Fruit fly (Drosophila melanogaster) whole organism, wandering third instar larva: ENCODE results near the gene CREG.

ENCODE experiments used
- Abd-B ChIP-seq: fragments of >200 bp; optimal IDR thresholded peaks from 2 replicates; lab custom pipeline; 2017; ENCODE audit warnings: missing biosample characterization, missing genetic modification characterization
- CrebA ChIP-seq: fragments of 200-800 bp; sonication (Bioruptor generic); optimal IDR thresholded peaks from 2 replicates; lab custom pipeline; 2016; ENCODE audit warnings: missing biosample characterization, mild to moderate bottlenecking, missing genetic modification characterization, borderline replicate concordance
- Dif ChIP-seq: fragments of 200-275, 200-300 bp; sonication (Bioruptor generic); optimal IDR thresholded peaks from 2 replicates; lab custom pipeline; 2018; ENCODE audit warnings: missing biosample characterization, missing genetic modification characterization; ENCODE audit not compliant: partially characterized antibody
- GATAd ChIP-seq: sonication (Bioruptor generic); optimal IDR thresholded peaks from 2 replicates; lab custom pipeline; 2016; ENCODE audit warnings: missing biosample characterization, missing genetic modification characterization
- HLH106 ChIP-seq: fragments of 200-800 bp; optimal IDR thresholded peaks from 3 replicates; lab custom pipeline; 2019; ENCODE audit warnings: missing biosample characterization, mild to moderate bottlenecking, missing genetic modification characterization, moderate library complexity
- Hnf4 ChIP-seq: fragments of 200-800 bp; sonication (Bioruptor generic); optimal IDR thresholded peaks from 2 replicates; lab custom pipeline; 2016; ENCODE audit warnings: missing biosample characterization, mild to moderate bottlenecking, missing genetic modification characterization
- Hr78 ChIP-seq: fragments of >200 bp; optimal IDR thresholded peaks from 2 replicates; lab custom pipeline; 2017; ENCODE audit warnings: missing biosample characterization, missing genetic modification characterization
- Hr83 ChIP-seq: fragments of 200-300 bp; sonication (Bioruptor generic); optimal IDR thresholded peaks from 2 replicates; lab custom pipeline; 2016; ENCODE audit warnings: missing biosample characterization, mild to moderate bottlenecking, missing genetic modification characterization, moderate library complexity; ENCODE audit not compliant: poor library complexity, severe bottlenecking
- Jra ChIP-seq: sonication (Bioruptor generic); optimal IDR thresholded peaks from 2 replicates; lab custom pipeline; 2016; ENCODE audit warnings: missing biosample characterization, missing genetic modification characterization
- Mio ChIP-seq: sonication (Bioruptor generic); optimal IDR thresholded peaks from 2 replicates; lab custom pipeline; 2016; ENCODE audit warnings: missing biosample characterization, missing genetic modification characterization
- Myc ChIP-seq: fragments of >200 bp; optimal IDR thresholded peaks from 2 replicates; lab custom pipeline; 2017
- N ChIP-seq: fragments of >200 bp; optimal IDR thresholded peaks from 2 replicates; lab custom pipeline; 2018; ENCODE audit warnings: missing biosample characterization, missing external identifiers, missing genetic modification characterization
- OdsH ChIP-seq: fragments of 200-800 bp; sonication (Bioruptor generic); optimal IDR thresholded peaks from 2 replicates; lab custom pipeline; 2016; ENCODE audit warnings: missing biosample characterization, mild to moderate bottlenecking, missing genetic modification characterization
- Sp1 ChIP-seq: fragments of 200-800 bp; sonication (Bioruptor generic); optimal IDR thresholded peaks from 3 replicates; lab custom pipeline; 2019; ENCODE audit warnings: missing biosample characterization, mild to moderate bottlenecking, missing genetic modification characterization, moderate library complexity
- Vsx2 ChIP-seq: fragments of 200-300, 225-300 bp; sonication (Bioruptor generic); optimal IDR thresholded peaks from 2 replicates; lab custom pipeline; 2018; ENCODE audit warnings: missing biosample characterization, missing genetic modification characterization; ENCODE audit not compliant: partially characterized antibody
- br ChIP-seq: fragments of 200-800 bp; sonication (Bioruptor generic); optimal IDR thresholded peaks from 2 replicates; lab custom pipeline; 2016; ENCODE audit warnings: missing biosample characterization, missing genetic modification characterization
- brk ChIP-seq: fragments of 200-800 bp; sonication (Bioruptor generic); optimal IDR thresholded peaks from 2 replicates; lab custom pipeline; 2016; ENCODE audit warnings: missing biosample characterization, mild to moderate bottlenecking, missing genetic modification characterization
- dl ChIP-seq, 2 experiments: fragments of 175-275, 200-275 bp in 1 of 2; fragments of 200-275 bp in 1 of 2; sonication (Bioruptor generic); optimal IDR thresholded peaks; lab custom pipeline; 2018; ENCODE audit warnings: mild to moderate bottlenecking in 2 of 2, missing biosample characterization in 2 of 2, missing genetic modification characterization in 2 of 2, moderate library complexity in 2 of 2; ENCODE audit not compliant: partially characterized antibody in 2 of 2, insufficient read depth in 1 of 2
- dmrt93B ChIP-seq: fragments of 200-800 bp; sonication (Bioruptor generic); optimal IDR thresholded peaks from 2 replicates; lab custom pipeline; 2018; ENCODE audit warnings: missing biosample characterization, mild to moderate bottlenecking, missing genetic modification characterization
- dsf ChIP-seq: sonication (Bioruptor generic); optimal IDR thresholded peaks from 2 replicates; lab custom pipeline; 2016; ENCODE audit warnings: missing biosample characterization, missing genetic modification characterization, borderline replicate concordance
- foxo ChIP-seq, 2 experiments: fragments of 200-800 bp; sonication (Bioruptor generic); optimal IDR thresholded peaks; 2 replicates in 1 of 2; 3 replicates in 1 of 2; lab custom pipeline; 2016 to 2017; ENCODE audit warnings: missing biosample characterization in 2 of 2, missing genetic modification characterization in 2 of 2
- fru ChIP-seq: fragments of 200-800 bp; sonication (Bioruptor generic); optimal IDR thresholded peaks from 3 replicates; lab custom pipeline; 2016; ENCODE audit warnings: missing biosample characterization, mild to moderate bottlenecking, missing genetic modification characterization
- jim ChIP-seq: fragments of 175-275, 200-325 bp; sonication (Bioruptor generic); optimal IDR thresholded peaks from 2 replicates; lab custom pipeline; 2016; ENCODE audit warnings: missing biosample characterization, mild to moderate bottlenecking, missing genetic modification characterization
- lola ChIP-seq: fragments of >200 bp; optimal IDR thresholded peaks from 2 replicates; lab custom pipeline; 2017; ENCODE audit warnings: missing biosample characterization, missing genetic modification characterization
- pan ChIP-seq: fragments of >200 bp; optimal IDR thresholded peaks from 2 replicates; lab custom pipeline; 2017
- psq ChIP-seq: fragments of 200-800 bp; sonication (Bioruptor generic); optimal IDR thresholded peaks from 3 replicates; lab custom pipeline; 2017; ENCODE audit warnings: missing biosample characterization, mild to moderate bottlenecking, missing genetic modification characterization, moderate library complexity
- rgr ChIP-seq: fragments of 200-800 bp; sonication (Bioruptor generic); optimal IDR thresholded peaks from 3 replicates; lab custom pipeline; 2016; ENCODE audit warnings: missing biosample characterization, mild to moderate bottlenecking, missing genetic modification characterization
- sage ChIP-seq: fragments of 200-800 bp; sonication (Bioruptor generic); optimal IDR thresholded peaks from 2 replicates; lab custom pipeline; 2016; ENCODE audit warnings: missing biosample characterization, mild to moderate bottlenecking, missing genetic modification characterization
- tai ChIP-seq: sonication (Bioruptor generic); optimal IDR thresholded peaks from 2 replicates; lab custom pipeline; 2016; ENCODE audit warnings: missing biosample characterization, missing genetic modification characterization
- usp ChIP-seq: fragments of >200 bp; optimal IDR thresholded peaks from 2 replicates; lab custom pipeline; 2017; ENCODE audit warnings: missing biosample characterization, missing genetic modification characterization
- woc ChIP-seq: sonication (Bioruptor generic); optimal IDR thresholded peaks from 2 replicates; lab custom pipeline; 2016; ENCODE audit warnings: missing biosample characterization, mild to moderate bottlenecking, missing genetic modification characterization

Gene CREG

dm6 chr3R:17385329-17386019, 9.0 kb downstream of the CREG start (continued):
- TF ChIP-seq rgr (GFP tag; lab: Kevin White, UChicago): peak; percentile 66
- TF ChIP-seq lola (GFP tag; lab: Kevin White, UChicago): no peak

dm6 chr3R:17381916-17382315, 12.5 kb downstream of the CREG start:
- TF ChIP-seq GATAd (GFP tag; lab: Kevin White, UChicago) (no peak), dl (GFP tag; optimal IDR thresholded peaks at IDR 0.05; lab: Kevin White, UChicago; ENCODE audit: insufficient read depth in 1 of 2, partially characterized antibody in 2 of 2) (no peak), brk (GFP tag; lab: Kevin White, UChicago) (no peak), foxo (GFP tag; optimal IDR thresholded peaks at IDR 0.05; lab: Kevin White, UChicago) (no peak), CrebA (GFP tag; lab: Kevin White, UChicago) (no peak), jim (GFP tag; lab: Kevin White, UChicago) (no peak), Jra (GFP tag; lab: Kevin White, UChicago) (no peak), Hnf4 (GFP tag; lab: Kevin White, UChicago) (no peak), rgr (GFP tag; lab: Kevin White, UChicago) (no peak), OdsH (GFP tag; lab: Kevin White, UChicago) (no peak), dsf (GFP tag; lab: Kevin White, UChicago) (no peak), Hr83 (no peak), Vsx2 (no peak), woc (no peak), pan (lab: Kevin White, UChicago) (no peak), Dif (no peak), Hr78 (GFP tag; lab: Kevin White, UChicago) (no peak), psq (GFP tag; lab: Kevin White, UChicago) (no peak), br (no peak), Abd-B (GFP tag; lab: Kevin White, UChicago) (no peak)

dm6 chr3R:17379742-17380141, 14.7 kb downstream of the CREG start, which contains the start of gene lute:
Gene lute (plus strand): TSS chr3R:17379944.
- TF ChIP-seq CrebA (GFP tag; lab: Kevin White, UChicago): peak; percentile 21
- TF ChIP-seq Vsx2: peak; percentile 25
- peak; percentile 21 for TF ChIP-seq fru (GFP tag; lab: Kevin White, UChicago)
- no peak for TF ChIP-seq tai (GFP tag; lab: Kevin White, UChicago)

dm6 chr3R:17379051-17379450, 15.4 kb downstream of the CREG start:
- peak in 1 of 2 experiments; percentile 47 for TF ChIP-seq foxo (GFP tag; optimal IDR thresholded peaks at IDR 0.05; lab: Kevin White, UChicago)
- no peak for TF ChIP-seq Myc (lab: Kevin White, UChicago)
- no peak for TF ChIP-seq Dif
- TF ChIP-seq fru (GFP tag; lab: Kevin White, UChicago): peak; percentile 8
- no peak for TF ChIP-seq usp
- TF ChIP-seq jim (GFP tag; lab: Kevin White, UChicago): no peak
- peak; percentile 36 for TF ChIP-seq HLH106 (tag; lab: Kevin White, UChicago)

- no peak for TF ChIP-seq dmrt93B (GFP tag; lab: Kevin White, UChicago)
- TF ChIP-seq Hr83: no peak
- peak in 1 of 2 experiments; percentile 39 for TF ChIP-seq dl (GFP tag; optimal IDR thresholded peaks at IDR 0.05; lab: Kevin White, UChicago; ENCODE audit: insufficient read depth in 1 of 2, partially characterized antibody in 2 of 2)
- no peak for TF ChIP-seq brk (GFP tag; lab: Kevin White, UChicago)
- TF ChIP-seq lola (GFP tag; lab: Kevin White, UChicago): no peak
- TF ChIP-seq N (GFP tag; lab: Kevin White, UChicago): no peak
- no peak for TF ChIP-seq sage (GFP tag; lab: Kevin White, UChicago)
- TF ChIP-seq tai (GFP tag; lab: Kevin White, UChicago): no peak
- TF ChIP-seq Sp1 (GFP tag; lab: Kevin White, UChicago): no peak
- no peak for TF ChIP-seq OdsH (GFP tag; lab: Kevin White, UChicago)
- peak; percentile 18 for TF ChIP-seq Dif
- no peak for TF ChIP-seq jim (GFP tag; lab: Kevin White, UChicago)
- no peak for TF ChIP-seq Mio (GFP tag; lab: Kevin White, UChicago)
- no peak for TF ChIP-seq br
- TF ChIP-seq fru (GFP tag; lab: Kevin White, UChicago): no peak
- no peak for TF ChIP-seq HLH106 (tag; lab: Kevin White, UChicago)
- no peak for TF ChIP-seq psq (GFP tag; lab: Kevin White, UChicago)
Observed at dm6 chr3R:17377503-17377902, 16.9 kb downstream of the CREG start.
